Worm (Caenorhabditis elegans) whole organism, L2 larva: Measurements from ENCODE around the gene R13A5.15.

Experiments
- ZK546.5 ChIP-seq: sonication (generic microtip); optimal IDR thresholded peaks from 2 replicates; lab custom pipeline; 2017; ENCODE audit warnings: missing biosample characterization, missing genetic modification characterization
- aly-2 ChIP-seq: fragments of 150-350 bp; optimal IDR thresholded peaks from 2 replicates; lab custom pipeline; 2014; ENCODE audit warnings: missing biosample characterization, missing genetic modification characterization
- ama-1 ChIP-seq: fragments of 150-350 bp; optimal IDR thresholded peaks from 2 replicates; lab custom pipeline; 2018; ENCODE audit warnings: inconsistent platforms
- ceh-82 ChIP-seq: fragments of 150-350 bp; optimal IDR thresholded peaks from 2 replicates; lab custom pipeline; 2014; ENCODE audit warnings: missing biosample characterization, missing genetic modification characterization
- elt-3 ChIP-seq: sonication (generic microtip); optimal IDR thresholded peaks from 2 replicates; lab custom pipeline; 2017; ENCODE audit warnings: missing biosample characterization, missing genetic modification characterization
- mdl-1 ChIP-seq, 2 experiments: fragments of 150-350 bp in 1 of 2; sonication (generic microtip) in 1 of 2; optimal IDR thresholded peaks; 2 replicates each; lab custom pipeline; 2017; ENCODE audit warnings: missing biosample characterization in 2 of 2, missing genetic modification characterization in 2 of 2
- nhr-25 ChIP-seq: fragments of 150-350 bp; sonication (generic microtip); optimal IDR thresholded peaks from 3 replicates; lab custom pipeline; 2014; ENCODE audit warnings: missing biosample characterization, missing genetic modification characterization
- skn-1 ChIP-seq: sonication (generic microtip); optimal IDR thresholded peaks from 2 replicates; lab custom pipeline; 2017; ENCODE audit warnings: missing biosample characterization, missing genetic modification characterization
- unc-39 ChIP-seq: fragments of 150-350 bp; optimal IDR thresholded peaks from 2 replicates; lab custom pipeline; 2014; ENCODE audit warnings: missing biosample characterization, missing genetic modification characterization
- zag-1 ChIP-seq: fragments of 150-350 bp; optimal IDR thresholded peaks from 2 replicates; lab custom pipeline; 2014; ENCODE audit warnings: missing biosample characterization, missing genetic modification characterization
- ztf-1 ChIP-seq: fragments of 200-800 bp; sonication (Bioruptor generic); conservative IDR thresholded peaks from 2 replicates; pipeline ENCODE4 v1.3.6; 2022; ENCODE audit warnings: missing genetic modification characterization, missing compliant biosample characterization
- ztf-11 ChIP-seq: sonication (generic microtip); optimal IDR thresholded peaks from 2 replicates; lab custom pipeline; 2017; ENCODE audit warnings: missing biosample characterization, missing genetic modification characterization

- TF ChIP-seq nhr-25 (tag; lab: Kevin White, UChicago): no peak
- no peak for TF ChIP-seq ZK546.5 (tag; lab: Kevin White, UChicago)
- TF ChIP-seq aly-2 (tag; lab: Kevin White, UChicago): no peak
- TF ChIP-seq elt-3 (tag; lab: Kevin White, UChicago): no peak
- no peak for TF ChIP-seq ceh-82
- no peak for TF ChIP-seq ztf-1 (GFP tag; lab: Robert Waterston, UW)
- no peak for TF ChIP-seq skn-1 (tag; lab: Kevin White, UChicago)
- TF ChIP-seq ztf-11 (tag; lab: Kevin White, UChicago): no peak
- no peak for TF ChIP-seq ama-1
- TF ChIP-seq mdl-1 (tag; optimal IDR thresholded peaks at IDR 0.05; lab: Kevin White, UChicago): no peak
- peak; percentile 29 for TF ChIP-seq zag-1
- no peak for TF ChIP-seq unc-39 (tag; lab: Kevin White, UChicago)
Observed at ce11 chrIII:7580586-7580985, 7.5 kb downstream of the R13A5.15 start.
